Worm (Caenorhabditis elegans): ENCODE measurements around the gene snb-1.

DNA sequence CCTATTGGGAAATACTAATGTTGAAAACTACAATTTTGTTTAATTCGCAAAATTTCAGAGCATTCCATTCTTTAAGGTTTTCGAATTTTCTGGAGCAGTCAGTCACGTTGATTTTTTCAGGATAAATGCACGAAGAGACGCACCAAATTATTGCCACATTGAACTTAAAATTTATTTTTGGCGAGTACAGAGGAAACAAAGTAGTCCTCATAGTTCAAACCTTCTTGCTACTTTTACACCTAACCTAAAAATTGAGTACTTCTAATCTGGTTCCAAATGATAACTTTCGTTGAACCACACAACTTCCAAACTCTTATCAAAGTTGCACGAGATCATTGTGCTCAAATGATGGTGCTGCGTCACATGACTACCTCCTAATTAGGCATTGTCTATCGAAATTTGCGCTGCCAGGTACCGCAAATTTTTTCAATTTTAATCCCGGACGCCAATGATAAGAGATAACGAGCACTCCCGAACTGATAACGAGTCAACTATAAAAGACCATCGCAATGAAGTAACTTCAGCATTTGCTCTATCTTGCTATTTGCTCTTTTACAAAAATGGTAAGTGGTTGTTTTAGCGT is 42.1 kb downstream of the snb-1 start, which contains the start of gene cpr-4:
- TF ChIP-seq hmg-4 (GFP tag; optimal IDR thresholded peaks at IDR 0.05) (no peak), ama-1 (optimal IDR thresholded peaks at IDR 0.05) (no peak), ceh-36 (tag; optimal IDR thresholded peaks at IDR 0.05) (no peak), tra-4 (tag; optimal IDR thresholded peaks at IDR 0.05) (no peak), B0310.2 (tag; optimal IDR thresholded peaks at IDR 0.05) (no peak), hnd-1 (tag; optimal IDR thresholded peaks at IDR 0.05) (no peak), scrt-1 (GFP tag; IDR thresholded peaks at IDR 0.05) (no peak), pes-1 (GFP tag; IDR thresholded peaks at IDR 0.05) (no peak), tbx-37 (GFP tag; conservative IDR thresholded peaks at IDR 0.05) (no peak)
